Worm (Caenorhabditis elegans) whole organism, late embryonic: ENCODE measurements around the gene M01F1.8.

Experiments used
- C08G9.2 ChIP-seq: sonication (generic microtip); optimal IDR thresholded peaks from 2 replicates; lab custom pipeline; 2016; ENCODE audit warnings: mild to moderate bottlenecking, missing genetic modification characterization, moderate library complexity, missing compliant biosample characterization
- F13H6.1 ChIP-seq: sonication (generic microtip); optimal IDR thresholded peaks from 2 replicates; lab custom pipeline; 2016; ENCODE audit warnings: missing genetic modification characterization, missing compliant biosample characterization
- K02D7.2 ChIP-seq: sonication (generic microtip); optimal IDR thresholded peaks from 2 replicates; lab custom pipeline; 2017; ENCODE audit warnings: mild to moderate bottlenecking, missing genetic modification characterization, missing compliant biosample characterization
- T23F11.4 ChIP-seq: fragments of 200-800 bp; sonication (Bioruptor generic); optimal IDR thresholded peaks from 2 replicates; lab custom pipeline; 2018; ENCODE audit warnings: mild to moderate bottlenecking, missing genetic modification characterization, missing compliant biosample characterization
- ama-1 ChIP-seq: fragments of 150-350 bp; optimal IDR thresholded peaks from 2 replicates; lab custom pipeline; 2014
- ceh-18 ChIP-seq: sonication (generic microtip); optimal IDR thresholded peaks from 2 replicates; lab custom pipeline; 2016; ENCODE audit warnings: missing genetic modification characterization, missing compliant biosample characterization
- ceh-19 ChIP-seq: fragments of 200-800 bp; sonication (Bioruptor generic); optimal IDR thresholded peaks from 2 replicates; lab custom pipeline; 2018; ENCODE audit warnings: mild to moderate bottlenecking, missing genetic modification characterization, missing compliant biosample characterization
- ceh-2 ChIP-seq: sonication (generic microtip); optimal IDR thresholded peaks from 2 replicates; lab custom pipeline; 2016; ENCODE audit warnings: missing genotype, missing genetic modification characterization, missing compliant biosample characterization
- ceh-24 ChIP-seq: sonication (generic microtip); optimal IDR thresholded peaks from 2 replicates; lab custom pipeline; 2016; ENCODE audit warnings: mild to moderate bottlenecking, missing genetic modification characterization, missing compliant biosample characterization
- ceh-31 ChIP-seq: sonication (generic microtip); optimal IDR thresholded peaks from 2 replicates; lab custom pipeline; 2016; ENCODE audit warnings: missing genetic modification characterization, missing compliant biosample characterization
- ceh-34 ChIP-seq: sonication (generic microtip); optimal IDR thresholded peaks from 2 replicates; lab custom pipeline; 2016; ENCODE audit warnings: mild to moderate bottlenecking, missing genetic modification characterization, missing compliant biosample characterization
- ceh-48 ChIP-seq: sonication (generic microtip); optimal IDR thresholded peaks from 2 replicates; lab custom pipeline; 2016; ENCODE audit warnings: missing genetic modification characterization, inconsistent platforms, missing compliant biosample characterization
- che-1 ChIP-seq: sonication (generic microtip); optimal IDR thresholded peaks from 2 replicates; lab custom pipeline; 2016; ENCODE audit warnings: mild to moderate bottlenecking, missing genetic modification characterization, missing compliant biosample characterization
- dmd-4 ChIP-seq: sonication (generic microtip); optimal IDR thresholded peaks from 2 replicates; lab custom pipeline; 2016; ENCODE audit warnings: borderline replicate concordance, missing genetic modification characterization, missing compliant biosample characterization
- dve-1 ChIP-seq: sonication (generic microtip); optimal IDR thresholded peaks from 2 replicates; lab custom pipeline; 2017; ENCODE audit warnings: antibody characterized with exemption, mild to moderate bottlenecking, missing genetic modification characterization, missing compliant biosample characterization
- elt-2 ChIP-seq: sonication (generic microtip); optimal IDR thresholded peaks from 2 replicates; lab custom pipeline; 2016; ENCODE audit warnings: missing genetic modification reagents, missing genetic modification characterization, missing compliant biosample characterization
- ets-4 ChIP-seq: sonication (generic microtip); optimal IDR thresholded peaks from 2 replicates; lab custom pipeline; 2016; ENCODE audit warnings: missing genetic modification characterization, missing compliant biosample characterization
- eyg-1 ChIP-seq: sonication (generic microtip); optimal IDR thresholded peaks from 2 replicates; lab custom pipeline; 2016; ENCODE audit warnings: missing genotype, missing genetic modification characterization, missing compliant biosample characterization
- fkh-10 ChIP-seq: fragments of 150-350 bp; optimal IDR thresholded peaks from 2 replicates; lab custom pipeline; 2014; ENCODE audit warnings: missing biosample characterization, missing genetic modification reagents, missing genetic modification characterization
- hlh-13 ChIP-seq: fragments of 200-800 bp; sonication (Bioruptor generic); optimal IDR thresholded peaks from 2 replicates; lab custom pipeline; 2018; ENCODE audit warnings: mild to moderate bottlenecking, missing genetic modification characterization, missing compliant biosample characterization
- hlh-30 ChIP-seq: sonication (generic microtip); optimal IDR thresholded peaks from 2 replicates; lab custom pipeline; 2017; ENCODE audit warnings: antibody characterized with exemption, missing genetic modification characterization, missing compliant biosample characterization; ENCODE audit not compliant: insufficient read depth
- hlh-8 ChIP-seq: sonication (generic microtip); optimal IDR thresholded peaks from 2 replicates; lab custom pipeline; 2016; ENCODE audit warnings: missing genotype, missing genetic modification characterization, missing compliant biosample characterization
- lim-6 ChIP-seq: sonication (generic microtip); optimal IDR thresholded peaks from 2 replicates; lab custom pipeline; 2016; ENCODE audit warnings: missing genetic modification characterization, missing compliant biosample characterization
- lin-11 ChIP-seq: fragments of 200-800 bp; sonication (Bioruptor generic); optimal IDR thresholded peaks from 2 replicates; lab custom pipeline; 2018; ENCODE audit warnings: mild to moderate bottlenecking, missing genetic modification characterization, missing compliant biosample characterization
- madf-2 ChIP-seq: sonication (generic microtip); optimal IDR thresholded peaks from 2 replicates; lab custom pipeline; 2017; ENCODE audit warnings: missing genetic modification characterization, missing compliant biosample characterization
- nfya-1 ChIP-seq: sonication (generic microtip); optimal IDR thresholded peaks from 2 replicates; lab custom pipeline; 2017; ENCODE audit warnings: missing genetic modification characterization, mild to moderate bottlenecking, missing compliant biosample characterization, antibody characterized with exemption, moderate library complexity
- nhr-232 ChIP-seq: sonication (generic microtip); optimal IDR thresholded peaks from 2 replicates; lab custom pipeline; 2016; ENCODE audit warnings: missing genetic modification characterization, missing compliant biosample characterization
- odd-2 ChIP-seq: sonication (generic microtip); optimal IDR thresholded peaks from 2 replicates; lab custom pipeline; 2017; ENCODE audit warnings: antibody characterized with exemption, mild to moderate bottlenecking, missing genetic modification characterization, missing compliant biosample characterization
- pag-3 ChIP-seq: sonication (generic microtip); optimal IDR thresholded peaks from 2 replicates; lab custom pipeline; 2016; ENCODE audit warnings: missing compliant biosample characterization, missing genetic modification characterization, borderline replicate concordance
- pat-9 ChIP-seq: fragments of 200-800 bp; sonication (Bioruptor generic); optimal IDR thresholded peaks from 2 replicates; lab custom pipeline; 2018; ENCODE audit warnings: mild to moderate bottlenecking, missing genetic modification characterization, moderate library complexity, missing compliant biosample characterization
- pros-1 ChIP-seq: fragments of 150-350 bp; optimal IDR thresholded peaks from 2 replicates; lab custom pipeline; 2014; ENCODE audit warnings: missing biosample characterization, missing genetic modification reagents, missing genetic modification characterization
- rnt-1 ChIP-seq: sonication (generic microtip); optimal IDR thresholded peaks from 2 replicates; lab custom pipeline; 2016; ENCODE audit warnings: missing genetic modification characterization, missing compliant biosample characterization
- sdc-2 ChIP-seq: sonication (generic microtip); optimal IDR thresholded peaks from 2 replicates; lab custom pipeline; 2016; ENCODE audit warnings: missing genotype, missing genetic modification characterization, missing compliant biosample characterization
- syd-9 ChIP-seq: sonication (generic microtip); optimal IDR thresholded peaks from 2 replicates; lab custom pipeline; 2016; ENCODE audit warnings: mild to moderate bottlenecking, missing genetic modification characterization, moderate library complexity, missing compliant biosample characterization
- tbx-2 ChIP-seq: sonication (generic microtip); optimal IDR thresholded peaks from 2 replicates; lab custom pipeline; 2016; ENCODE audit warnings: missing genetic modification characterization, missing compliant biosample characterization
- ttx-3 ChIP-seq: sonication (generic microtip); optimal IDR thresholded peaks from 2 replicates; lab custom pipeline; 2016; ENCODE audit warnings: missing genetic modification reagents, missing genetic modification characterization, missing compliant biosample characterization
- unc-3 ChIP-seq, 2 experiments: fragments of 200-800 bp in 1 of 2; sonication (Bioruptor generic) in 1 of 2; sonication (generic microtip) in 1 of 2; conservative IDR thresholded peaks in 1 of 2; optimal IDR thresholded peaks in 1 of 2; 2 replicates each; pipeline versions ENCODE4 v1.3.6 to Lab custom; 2016 to 2022; ENCODE audit warnings: missing compliant biosample characterization in 2 of 2, missing genetic modification characterization in 2 of 2, missing genetic modification reagents in 1 of 2
- unc-42 ChIP-seq: sonication (generic microtip); optimal IDR thresholded peaks from 2 replicates; lab custom pipeline; 2016; ENCODE audit warnings: missing genotype, missing genetic modification characterization, missing compliant biosample characterization

The M01F1.8 gene

DNA sequence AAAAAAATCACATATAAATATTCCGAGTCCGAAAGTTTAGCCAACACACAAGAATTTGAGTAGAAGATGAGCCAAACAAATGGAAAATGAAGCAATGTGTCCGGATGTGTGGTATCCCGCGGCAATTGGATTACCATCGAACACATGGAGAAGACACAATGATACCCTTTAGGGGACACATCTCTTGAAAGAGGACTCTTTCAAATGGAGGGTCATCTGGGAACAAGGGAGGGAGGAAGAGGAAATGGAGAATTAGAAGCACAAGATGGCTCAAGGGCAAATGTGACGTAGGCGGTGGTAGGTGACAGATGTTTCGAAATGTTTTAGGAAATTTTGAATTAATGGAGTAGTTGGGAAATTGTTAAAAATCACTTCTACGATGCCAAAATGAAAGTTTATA lies 40.7 kb upstream of the M01F1.8 start:
- TF ChIP-seq fkh-10 (GFP tag; lab: Kevin White, UChicago) (peak; percentile 23), hlh-30 (no peak), nhr-232 (tag; lab: Kevin White, UChicago) (no peak), ceh-31 (tag; lab: Kevin White, UChicago) (peak; percentile 67), ceh-34 (tag; lab: Kevin White, UChicago) (peak; percentile 7), unc-42 (tag; lab: Kevin White, UChicago) (peak; percentile 92)

- TF ChIP-seq lin-11 (tag; lab: Kevin White, UChicago): no peak
- no peak for TF ChIP-seq fkh-10 (GFP tag; lab: Kevin White, UChicago)
- no peak for TF ChIP-seq dve-1 (tag; lab: Kevin White, UChicago)
- TF ChIP-seq ceh-18 (tag; lab: Kevin White, UChicago): no peak
- peak; percentile 23 for TF ChIP-seq nfya-1 (tag; lab: Kevin White, UChicago)
- no peak for TF ChIP-seq elt-2
- no peak for TF ChIP-seq pat-9 (tag; lab: Kevin White, UChicago)
- no peak for TF ChIP-seq odd-2
- TF ChIP-seq C08G9.2: no peak
- peak; percentile 58 for TF ChIP-seq ceh-48 (tag; lab: Kevin White, UChicago)
- TF ChIP-seq hlh-13 (GFP tag; lab: Kevin White, UChicago): no peak
- peak; percentile 55 for TF ChIP-seq ceh-31 (tag; lab: Kevin White, UChicago)
- TF ChIP-seq ttx-3 (tag; lab: Kevin White, UChicago): no peak
- TF ChIP-seq pag-3 (tag; lab: Kevin White, UChicago): no peak
- TF ChIP-seq unc-42 (tag; lab: Kevin White, UChicago): peak; percentile 73
- TF ChIP-seq syd-9: no peak
- no peak for TF ChIP-seq che-1
- TF ChIP-seq unc-3 (GFP tag; conservative IDR thresholded peaks at IDR 0.05; lab: Robert Waterston, UW): no peak
- TF ChIP-seq unc-3 (tag; optimal IDR thresholded peaks at IDR 0.05; lab: Kevin White, UChicago): no peak
- TF ChIP-seq, all 69 proteins: peak for 4
Observed at ce11 chrIII:3542105-3542504, 39.8 kb upstream of the M01F1.8 start.

- TF ChIP-seq hlh-8 (tag; lab: Kevin White, UChicago) (no peak), ceh-19 (no peak), rnt-1 (tag; lab: Kevin White, UChicago) (no peak), hlh-13 (GFP tag; lab: Kevin White, UChicago) (no peak), ttx-3 (tag; lab: Kevin White, UChicago) (no peak), dmd-4 (tag; lab: Kevin White, UChicago) (no peak), F13H6.1 (tag; lab: Kevin White, UChicago) (no peak), sdc-2 (tag; lab: Kevin White, UChicago) (no peak), ceh-24 (no peak), pros-1 (no peak), ama-1 (lab: Kevin White, UChicago) (no peak), elt-2 (no peak), T23F11.4 (GFP tag; lab: Kevin White, UChicago) (no peak), ceh-2 (tag; lab: Kevin White, UChicago) (no peak), madf-2 (no peak), nhr-232 (tag; lab: Kevin White, UChicago) (no peak), unc-42 (tag; lab: Kevin White, UChicago) (no peak), ets-4 (no peak), ceh-48 (tag; lab: Kevin White, UChicago) (no peak), eyg-1 (tag; lab: Kevin White, UChicago) (no peak)
Observed at ce11 chrIII:3541539-3541938, 39.2 kb upstream of the M01F1.8 start, which contains the start of gene ben-1. Gene ben-1, minus strand, starts transcription at chrIII:3541639.

DNA sequence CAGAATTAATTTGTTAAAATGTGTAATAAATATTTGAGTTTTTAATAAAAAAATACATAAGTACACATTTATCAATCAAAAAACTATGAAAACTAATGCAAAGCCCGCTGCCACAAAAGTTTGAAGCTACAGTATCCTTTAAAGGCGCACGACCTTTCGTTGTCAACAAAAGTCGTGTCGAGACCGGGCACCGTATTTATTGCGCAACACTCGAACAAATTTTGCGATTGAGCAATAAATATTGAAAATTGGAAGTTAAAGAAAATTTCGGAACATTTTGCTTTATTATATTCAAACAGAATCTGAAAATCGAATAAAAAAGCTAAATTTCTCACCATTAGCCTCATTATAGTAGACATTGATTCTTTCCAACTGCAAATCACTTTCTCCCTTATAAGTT lies 38.7 kb upstream of the M01F1.8 start:
- TF ChIP-seq dve-1 (tag; lab: Kevin White, UChicago) (no peak), nfya-1 (tag; lab: Kevin White, UChicago) (no peak), tbx-2 (tag; lab: Kevin White, UChicago) (no peak), lim-6 (tag; lab: Kevin White, UChicago) (no peak), K02D7.2 (tag; lab: Kevin White, UChicago) (no peak), ceh-48 (tag; lab: Kevin White, UChicago) (no peak)
- TF ChIP-seq, all 69 proteins: peak for 0
